Fruit fly (Drosophila melanogaster): ENCODE results near the gene CG7992.

The CG7992 gene

dm6 chrX:19208014-19208413, 39.0 kb downstream of the CG7992 start, which contains the start of gene Ulp1 (continued):
- TF ChIP-seq Pdp1 (GFP tag; optimal IDR thresholded peaks at IDR 0.05) (peak in 1 of 2 experiments; percentile 47), onecut (GFP tag; IDR thresholded peaks at IDR 0.05) (peak; percentile 93), vnd (GFP tag; IDR thresholded peaks at IDR 0.05; ENCODE audit: partially characterized antibody) (no peak), CG10267 (tag; optimal IDR thresholded peaks at IDR 0.05) (peak; percentile 85), CG11504 (tag; optimal IDR thresholded peaks at IDR 0.05) (no peak), E2f2 (GFP tag; IDR thresholded peaks at IDR 0.05) (peak; percentile 58), br (optimal IDR thresholded peaks at IDR 0.05) (no peak), Chrac-16 (GFP tag; optimal IDR thresholded peaks at IDR 0.05) (peak; percentile 8), Blimp-1 (GFP tag; optimal IDR thresholded peaks at IDR 0.05) (no peak), Myb (GFP tag; optimal IDR thresholded peaks at IDR 0.05) (peak; percentile 92), Mrtf (GFP tag; IDR thresholded peaks at IDR 0.05) (no peak), dmrt99B (tag; optimal IDR thresholded peaks at IDR 0.05) (no peak), sqz (GFP tag; optimal IDR thresholded peaks at IDR 0.05) (no peak), Xbp1 (GFP tag; optimal IDR thresholded peaks at IDR 0.05) (peak; percentile 13), CG13894 (tag; optimal IDR thresholded peaks at IDR 0.05) (peak; percentile 39), CG13287 (GFP tag; IDR thresholded peaks at IDR 0.05; ENCODE audit: partially characterized antibody) (peak; percentile 57), CG2712 (tag; optimal IDR thresholded peaks at IDR 0.05) (peak; percentile 41), Dref (GFP tag; IDR thresholded peaks at IDR 0.05) (peak; percentile 83), fd64A (GFP tag; optimal IDR thresholded peaks at IDR 0.05) (no peak), gfzf (GFP tag; optimal IDR thresholded peaks at IDR 0.05) (peak; percentile 94), fd102C (GFP tag; optimal IDR thresholded peaks at IDR 0.05) (no peak), sd (tag; optimal IDR thresholded peaks at IDR 0.05) (peak; percentile 45), stwl (tag; optimal IDR thresholded peaks at IDR 0.05) (peak; percentile 78), tup (GFP tag; optimal IDR thresholded peaks at IDR 0.05) (no peak), YL-1 (GFP tag; optimal IDR thresholded peaks at IDR 0.05) (peak; percentile 62), tgo (GFP tag; IDR thresholded peaks at IDR 0.05) (no peak), Optix (GFP tag; IDR thresholded peaks at IDR 0.05) (no peak), CG17829 (tag; optimal IDR thresholded peaks at IDR 0.05) (peak; percentile 57), CoRest (tag; optimal IDR thresholded peaks at IDR 0.05) (peak; percentile 48), CG7928 (GFP tag; optimal IDR thresholded peaks at IDR 0.05) (no peak), sens (GFP tag) (peak; percentile 71), Atf6 (GFP tag; IDR thresholded peaks at IDR 0.05) (0 out of 2 replicates have a peak, but pooled peaks have one; percentile 33), Abd-B (GFP tag; optimal IDR thresholded peaks at IDR 0.05) (peak; percentile 89), Fer1 (GFP tag; optimal IDR thresholded peaks at IDR 0.05) (peak; percentile 13), CG1792 (GFP tag; optimal IDR thresholded peaks at IDR 0.05) (no peak), CG1024 (GFP tag; IDR thresholded peaks at IDR 0.05) (no peak), row (GFP tag; IDR thresholded peaks at IDR 0.05) (peak; percentile 59; the same call in 2 of the 3 replicates), jigr1 (GFP tag; IDR thresholded peaks at IDR 0.05) (no peak), klu (GFP tag; IDR thresholded peaks at IDR 0.05) (no peak), inv (GFP tag; IDR thresholded peaks at IDR 0.05; ENCODE audit: partially characterized antibody) (peak; percentile 9; the same call in 1 of the 2 replicates), gcm (GFP tag; optimal IDR thresholded peaks at IDR 0.05) (no peak), tin (GFP tag; optimal IDR thresholded peaks at IDR 0.05) (peak; percentile 20), CG11456 (GFP tag; IDR thresholded peaks at IDR 0.05) (0 out of 3 replicates have a peak, but pooled peaks have one; percentile 59), Taf1 (GFP tag; IDR thresholded peaks at IDR 0.05) (no peak), CG3847 (GFP tag; IDR thresholded peaks at IDR 0.05) (peak; percentile 16; the same call in 1 of the 2 replicates), Scr (GFP tag; IDR thresholded peaks at IDR 0.05; ENCODE audit: partially characterized antibody) (peak; percentile 39), odd (GFP tag; optimal IDR thresholded peaks at IDR 0.05) (no peak), mam (GFP tag; optimal IDR thresholded peaks at IDR 0.05) (peak; percentile 34), CG13123 (GFP tag; optimal IDR thresholded peaks at IDR 0.05) (no peak), CG15514 (GFP tag; optimal IDR thresholded peaks at IDR 0.05) (peak; percentile 57), CG12236 (GFP tag; optimal IDR thresholded peaks at IDR 0.05) (no peak)
